Worm (Caenorhabditis elegans): ENCODE results near the gene pdhb-1.

ce11 chrIV:3352019-3352418 lies 47.5 kb upstream of the pdhb-1 start:
- TF ChIP-seq ama-1 (optimal IDR thresholded peaks at IDR 0.05) (no peak), skn-1 (tag; optimal IDR thresholded peaks at IDR 0.05) (no peak), nhr-11 (tag; optimal IDR thresholded peaks at IDR 0.05) (no peak), nhr-28 (tag; optimal IDR thresholded peaks at IDR 0.05) (no peak), nhr-12 (tag; optimal IDR thresholded peaks at IDR 0.05) (no peak), aly-2 (tag; optimal IDR thresholded peaks at IDR 0.05) (no peak), ceh-82 (tag; optimal IDR thresholded peaks at IDR 0.05) (no peak), nhr-43 (tag; optimal IDR thresholded peaks at IDR 0.05; ENCODE audit: poor library complexity, severe bottlenecking) (no peak), fkh-2 (tag; optimal IDR thresholded peaks at IDR 0.05) (no peak), mml-1 (tag; optimal IDR thresholded peaks at IDR 0.05) (no peak), ZK546.5 (tag; optimal IDR thresholded peaks at IDR 0.05) (no peak), lin-39 (tag; optimal IDR thresholded peaks at IDR 0.05) (no peak), snpc-4 (tag; optimal IDR thresholded peaks at IDR 0.05) (no peak)
